Fruit fly (Drosophila melanogaster) whole organism, embryonic: ENCODE data around the gene CG31627.

Experiments used
- C15 ChIP-seq: fragments of 200-800 bp; sonication (Bioruptor generic); IDR thresholded peaks from 3 replicates; pipeline ENCODE4 v1.3.6; 2022; ENCODE audit warnings: missing biosample characterization, missing genetic modification characterization
- CG10959 ChIP-seq: fragments of 200-800 bp; sonication (Bioruptor generic); IDR thresholded peaks from 2 replicates; pipeline ENCODE4 v1.3.6; 2022; ENCODE audit warnings: missing biosample characterization, missing genetic modification characterization
- CG11398 ChIP-seq: fragments of 200-800 bp; sonication (Bioruptor generic); optimal IDR thresholded peaks from 2 replicates; lab custom pipeline; 2016; ENCODE audit warnings: missing biosample characterization, missing genetic modification characterization
- CG13296 ChIP-seq: fragments of 200-800 bp; sonication (Bioruptor generic); optimal IDR thresholded peaks from 3 replicates; lab custom pipeline; 2018; ENCODE audit warnings: missing biosample characterization, mild to moderate bottlenecking, missing genetic modification characterization
- CG13775 ChIP-seq: fragments of 200-800 bp; sonication (Bioruptor generic); optimal IDR thresholded peaks from 3 replicates; lab custom pipeline; 2017; ENCODE audit warnings: missing biosample characterization, mild to moderate bottlenecking, missing genetic modification characterization
- CG13894 ChIP-seq: fragments of 200-800 bp; sonication (Bioruptor generic); optimal IDR thresholded peaks from 3 replicates; lab custom pipeline; 2018; ENCODE audit warnings: missing biosample characterization, mild to moderate bottlenecking, missing genetic modification characterization, moderate library complexity
- CG14014 ChIP-seq: fragments of 200-800 bp; sonication (Bioruptor generic); IDR thresholded peaks from 2 replicates; pipeline ENCODE4 v1.3.6; 2022; ENCODE audit warnings: missing biosample characterization, missing genetic modification characterization
- CG14860 ChIP-seq: fragments of 200-800 bp; sonication (Bioruptor generic); IDR thresholded peaks from 3 replicates; pipeline ENCODE4 v1.3.6; 2022; ENCODE audit warnings: missing biosample characterization, missing genetic modification characterization; ENCODE audit not compliant: partially characterized antibody
- CG16815 ChIP-seq: fragments of 200-800 bp; sonication (Bioruptor generic); optimal IDR thresholded peaks from 3 replicates; lab custom pipeline; 2017; ENCODE audit warnings: missing biosample characterization, mild to moderate bottlenecking, missing genetic modification characterization
- CG16863 ChIP-seq: fragments of 200-800 bp; sonication (Bioruptor generic); optimal IDR thresholded peaks from 3 replicates; lab custom pipeline; 2016; ENCODE audit warnings: missing biosample characterization, missing genetic modification characterization
- CG17361 ChIP-seq: fragments of 200-800 bp; sonication (Bioruptor generic); IDR thresholded peaks from 3 replicates; pipeline ENCODE4 v1.3.6; 2022; ENCODE audit warnings: missing biosample characterization, missing genetic modification characterization
- CG2712 ChIP-seq: fragments of 200-800 bp; optimal IDR thresholded peaks from 3 replicates; lab custom pipeline; 2019; ENCODE audit warnings: missing biosample characterization, mild to moderate bottlenecking, missing genetic modification characterization, moderate library complexity
- CG4404 ChIP-seq: fragments of 200-800 bp; sonication (Bioruptor generic); IDR thresholded peaks from 2 replicates; pipeline ENCODE4 v1.3.6; 2022; ENCODE audit warnings: missing biosample characterization, missing genetic modification characterization
- CG4424 ChIP-seq: fragments of 200-800 bp; sonication (Bioruptor generic); optimal IDR thresholded peaks from 3 replicates; lab custom pipeline; 2016; ENCODE audit warnings: missing biosample characterization, missing genetic modification characterization
- CG8765 ChIP-seq: fragments of 200-800 bp; sonication (Bioruptor generic); IDR thresholded peaks from 2 replicates; pipeline ENCODE4 v1.3.6; 2022; ENCODE audit warnings: missing biosample characterization, missing genetic modification characterization
- CG9215 ChIP-seq: fragments of 200-800 bp; sonication (Bioruptor generic); IDR thresholded peaks from 2 replicates; pipeline ENCODE4 v1.3.6; 2022; ENCODE audit warnings: missing biosample characterization, missing genetic modification characterization
- CG9817 ChIP-seq: fragments of 200-800 bp; sonication (Bioruptor generic); optimal IDR thresholded peaks from 2 replicates; lab custom pipeline; 2018; ENCODE audit warnings: missing biosample characterization, mild to moderate bottlenecking, missing genetic modification characterization, moderate library complexity
- CG9932 ChIP-seq: fragments of 200-800 bp; sonication (Bioruptor generic); IDR thresholded peaks from 2 replicates; pipeline ENCODE4 v1.3.6; 2022; ENCODE audit warnings: missing biosample characterization, missing genetic modification characterization
- Dp ChIP-seq: fragments of 200-800 bp; sonication (Bioruptor generic); optimal IDR thresholded peaks from 2 replicates; lab custom pipeline; 2018; ENCODE audit warnings: missing biosample characterization, mild to moderate bottlenecking, missing genetic modification characterization, moderate library complexity
- ERR ChIP-seq: fragments of 200-800 bp; sonication (Bioruptor generic); optimal IDR thresholded peaks from 2 replicates; lab custom pipeline; 2016; ENCODE audit warnings: missing biosample characterization, missing genetic modification characterization
- Fer3 ChIP-seq: fragments of 200-800 bp; sonication (Bioruptor generic); optimal IDR thresholded peaks from 2 replicates; lab custom pipeline; 2018; ENCODE audit warnings: missing biosample characterization, mild to moderate bottlenecking, missing genetic modification characterization, moderate library complexity
- GATAe ChIP-seq: fragments of 200-800 bp; sonication (Bioruptor generic); conservative IDR thresholded peaks from 2 replicates; pipeline ENCODE4 v1.3.6; 2022; ENCODE audit warnings: missing biosample characterization, missing genetic modification characterization
- HLHmδ ChIP-seq: fragments of 200-800 bp; sonication (Bioruptor generic); optimal IDR thresholded peaks from 2 replicates; lab custom pipeline; 2018; ENCODE audit warnings: missing biosample characterization, mild to moderate bottlenecking, missing genetic modification characterization, moderate library complexity
- Meics ChIP-seq: fragments of 200-800 bp; sonication (Bioruptor generic); optimal IDR thresholded peaks from 2 replicates; lab custom pipeline; 2017; ENCODE audit warnings: missing biosample characterization, mild to moderate bottlenecking, missing genetic modification characterization
- Myb ChIP-seq: fragments of 200-800 bp; sonication (Bioruptor generic); optimal IDR thresholded peaks from 2 replicates; lab custom pipeline; 2016; ENCODE audit warnings: missing biosample characterization, missing genetic modification characterization
- Neu2 ChIP-seq: fragments of 200-800 bp; sonication (Bioruptor generic); optimal IDR thresholded peaks from 3 replicates; lab custom pipeline; 2016; ENCODE audit warnings: missing biosample characterization, missing genetic modification characterization, borderline replicate concordance
- Nf-YB ChIP-seq: fragments of 200-800 bp; sonication (Bioruptor generic); optimal IDR thresholded peaks from 3 replicates; lab custom pipeline; 2019; ENCODE audit warnings: missing biosample characterization, mild to moderate bottlenecking, missing genetic modification characterization, moderate library complexity
- Oaz ChIP-seq: fragments of 200-800 bp; sonication (Bioruptor generic); IDR thresholded peaks from 2 replicates; pipeline ENCODE4 v1.3.6; 2022; ENCODE audit warnings: missing biosample characterization, missing genetic modification characterization
- Oli ChIP-seq: fragments of 200-800 bp; sonication (Bioruptor generic); optimal IDR thresholded peaks from 2 replicates; lab custom pipeline; 2018; ENCODE audit warnings: missing biosample characterization, mild to moderate bottlenecking, missing genetic modification characterization, moderate library complexity
- Side ChIP-seq: fragments of 200-800 bp; sonication (Bioruptor generic); optimal IDR thresholded peaks from 2 replicates; lab custom pipeline; 2016; ENCODE audit warnings: missing biosample characterization, missing genetic modification characterization
- Taf1 ChIP-seq: fragments of 200-800 bp; sonication (Bioruptor generic); IDR thresholded peaks from 2 replicates; pipeline ENCODE4 v1.3.6; 2022; ENCODE audit warnings: missing biosample characterization, missing genetic modification characterization
- ab ChIP-seq: fragments of 200-800 bp; sonication (Bioruptor generic); optimal IDR thresholded peaks from 2 replicates; lab custom pipeline; 2016; ENCODE audit warnings: missing biosample characterization, missing genetic modification characterization
- bowl ChIP-seq: fragments of 200-800 bp; sonication (Bioruptor generic); IDR thresholded peaks from 2 replicates; pipeline ENCODE4 v1.3.6; 2022; ENCODE audit warnings: missing biosample characterization, missing genetic modification characterization
- br ChIP-seq: fragments of >200 bp; optimal IDR thresholded peaks from 2 replicates; lab custom pipeline; 2017
- corto ChIP-seq: fragments of 200-800 bp; sonication (Bioruptor generic); optimal IDR thresholded peaks from 2 replicates; lab custom pipeline; 2016; ENCODE audit warnings: missing biosample characterization, mild to moderate bottlenecking, missing genetic modification characterization, moderate library complexity
- cwo ChIP-seq: fragments of 200-800 bp; sonication (Bioruptor generic); optimal IDR thresholded peaks from 3 replicates; lab custom pipeline; 2017; ENCODE audit warnings: missing biosample characterization, missing genetic modification characterization, mild to moderate bottlenecking, moderate library complexity, missing genetic modification reagents
- dan ChIP-seq: fragments of 200-800 bp; sonication (Bioruptor generic); IDR thresholded peaks from 2 replicates; pipeline ENCODE4 v1.3.6; 2022; ENCODE audit warnings: missing biosample characterization, missing genetic modification characterization
- emc ChIP-seq: fragments of 200-800 bp; sonication (Bioruptor generic); optimal IDR thresholded peaks from 2 replicates; lab custom pipeline; 2016; ENCODE audit warnings: missing biosample characterization, missing genetic modification characterization
- gcm ChIP-seq: fragments of 200-800 bp; sonication (Bioruptor generic); optimal IDR thresholded peaks from 2 replicates; lab custom pipeline; 2019; ENCODE audit warnings: missing biosample characterization, mild to moderate bottlenecking, missing genetic modification characterization, moderate library complexity
- hkb ChIP-seq, 2 experiments: fragments of 200-800 bp in 1 of 2; fragments of >200 bp in 1 of 2; sonication (Bioruptor generic) in 1 of 2; IDR thresholded peaks in 1 of 2; optimal IDR thresholded peaks in 1 of 2; 2 replicates each; pipeline versions ENCODE4 v1.3.6 to Lab custom; 2017 to 2022; ENCODE audit warnings: missing biosample characterization in 1 of 2, missing genetic modification characterization in 1 of 2
- kay ChIP-seq: fragments of 200-800 bp; sonication (Bioruptor generic); optimal IDR thresholded peaks from 2 replicates; lab custom pipeline; 2016; ENCODE audit warnings: missing biosample characterization, missing genetic modification characterization
- ken ChIP-seq: fragments of 200-800 bp; sonication (Bioruptor generic); IDR thresholded peaks from 3 replicates; pipeline ENCODE4 v1.3.6; 2022; ENCODE audit warnings: missing biosample characterization, missing genetic modification characterization
- lmd ChIP-seq: fragments of 200-800 bp; sonication (Bioruptor generic); IDR thresholded peaks from 2 replicates; pipeline ENCODE4 v1.3.6; 2022; ENCODE audit warnings: missing biosample characterization, missing genetic modification characterization
- nerfin-1 ChIP-seq: fragments of 200-800 bp; sonication (Bioruptor generic); optimal IDR thresholded peaks from 3 replicates; lab custom pipeline; 2019; ENCODE audit warnings: missing biosample characterization, mild to moderate bottlenecking, missing genetic modification characterization, moderate library complexity
- pan ChIP-seq, 4 experiments: fragments of >200 bp in 3 of 4; fragments of 200-800 bp in 1 of 4; sonication (Bioruptor generic) in 1 of 4; optimal IDR thresholded peaks in 3 of 4; IDR thresholded peaks in 1 of 4; 2 replicates each; pipeline versions ENCODE4 v1.3.6 to Lab custom; 2017 to 2022; ENCODE audit warnings: missing biosample characterization in 2 of 4, missing genetic modification characterization in 2 of 4, mixed read lengths in 1 of 4
- pum ChIP-seq: fragments of 200-800 bp; sonication (Bioruptor generic); optimal IDR thresholded peaks from 2 replicates; lab custom pipeline; 2016; ENCODE audit warnings: missing biosample characterization, missing genetic modification characterization
- ro ChIP-seq: fragments of 200-800 bp; sonication (Bioruptor generic); IDR thresholded peaks from 2 replicates; pipeline ENCODE4 v1.3.6; 2022; ENCODE audit warnings: missing biosample characterization, missing genetic modification characterization
- seq ChIP-seq: fragments of 200-800 bp; sonication (Bioruptor generic); IDR thresholded peaks from 2 replicates; pipeline ENCODE4 v1.3.6; 2022; ENCODE audit warnings: missing biosample characterization, missing genetic modification characterization
- slbo ChIP-seq: fragments of 200-800 bp; sonication (Bioruptor generic); IDR thresholded peaks from 2 replicates; pipeline ENCODE4 v1.3.6; 2022; ENCODE audit warnings: missing biosample characterization, missing genetic modification characterization
- slou ChIP-seq: fragments of 200-800 bp; sonication (Bioruptor generic); optimal IDR thresholded peaks from 3 replicates; lab custom pipeline; 2016; ENCODE audit warnings: missing biosample characterization, missing genetic modification characterization
- vfl ChIP-seq: fragments of 200-800 bp; sonication (Bioruptor generic); optimal IDR thresholded peaks from 2 replicates; lab custom pipeline; 2016; ENCODE audit warnings: missing biosample characterization, missing genetic modification characterization
- zen2 ChIP-seq: fragments of 200-800 bp; sonication (Bioruptor generic); IDR thresholded peaks from 3 replicates; pipeline ENCODE4 v1.3.6; 2022; ENCODE audit warnings: missing biosample characterization, missing genetic modification characterization; ENCODE audit not compliant: partially characterized antibody

Gene CG31627

DNA sequence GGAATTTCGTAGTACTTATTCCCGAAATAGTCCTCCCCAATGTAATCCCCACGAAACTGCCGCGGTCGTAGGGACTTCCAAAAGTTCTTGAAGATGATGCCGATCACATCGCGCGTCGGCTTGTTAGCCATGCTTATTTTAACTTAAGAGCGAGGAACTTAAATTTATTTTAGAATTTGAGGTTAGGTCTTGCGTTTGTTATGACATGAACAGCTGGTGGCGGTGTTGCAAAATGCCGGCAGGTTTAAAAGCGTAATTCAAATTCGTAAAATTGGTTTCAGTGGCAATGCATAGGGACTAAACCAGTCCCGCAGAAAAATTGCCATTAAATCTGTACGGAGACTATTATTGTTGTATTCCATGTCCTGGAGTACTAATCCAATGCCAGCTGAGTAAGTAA lies 6.6 kb upstream of the CG31627 start (continued):
- TF ChIP-seq GATAe (GFP tag; lab: Robert Waterston, UW) (no peak), seq (GFP tag; lab: Robert Waterston, UW) (no peak), CG14014 (GFP tag; lab: Robert Waterston, UW) (no peak), CG16863 (GFP tag; lab: Kevin White, UChicago) (no peak), bowl (GFP tag; lab: Robert Waterston, UW) (no peak), Oli (tag; lab: Kevin White, UChicago) (no peak), CG11398 (GFP tag; lab: Kevin White, UChicago) (no peak), lmd (GFP tag; lab: Robert Waterston, UW) (no peak), Oaz (GFP tag; lab: Robert Waterston, UW) (no peak), HLHmδ (GFP tag; lab: Kevin White, UChicago) (no peak), br (lab: Kevin White, UChicago) (no peak), dan (GFP tag; lab: Robert Waterston, UW) (no peak), slou (GFP tag; lab: Kevin White, UChicago) (no peak), ab (GFP tag; lab: Kevin White, UChicago) (no peak), slbo (GFP tag; lab: Robert Waterston, UW) (no peak), CG4424 (GFP tag; lab: Kevin White, UChicago) (no peak), corto (no peak), CG9817 (tag; lab: Kevin White, UChicago) (no peak), C15 (no peak), hkb (optimal IDR thresholded peaks at IDR 0.05; lab: Kevin White, UChicago) (no peak), hkb (GFP tag; IDR thresholded peaks at IDR 0.05; lab: Robert Waterston, UW) (no peak), ro (no peak), ken (GFP tag; lab: Robert Waterston, UW) (no peak), Myb (GFP tag; lab: Kevin White, UChicago) (peak; percentile 87), nerfin-1 (tag; lab: Kevin White, UChicago) (no peak), kay (GFP tag; lab: Kevin White, UChicago) (no peak), Side (GFP tag; lab: Kevin White, UChicago) (no peak), Neu2 (GFP tag; lab: Kevin White, UChicago) (no peak), pan (optimal IDR thresholded peaks at IDR 0.05; lab: Kevin White, UChicago) (no peak), pan (GFP tag; optimal IDR thresholded peaks at IDR 0.05 in 1 of 2, IDR thresholded peaks at IDR 0.05 in 1 of 2) (no peak), vfl (GFP tag; lab: Kevin White, UChicago) (no peak), CG4404 (GFP tag; lab: Robert Waterston, UW) (no peak), emc (GFP tag; lab: Kevin White, UChicago) (no peak), CG17361 (GFP tag; lab: Robert Waterston, UW) (no peak), cwo (GFP tag; lab: Kevin White, UChicago) (no peak), Taf1 (GFP tag; lab: Robert Waterston, UW) (no peak), CG10959 (GFP tag; lab: Robert Waterston, UW) (no peak), zen2 (GFP tag; lab: Robert Waterston, UW) (no peak), Dp (GFP tag; lab: Kevin White, UChicago) (peak; percentile 86), CG9932 (GFP tag; lab: Robert Waterston, UW) (0 out of 2 replicates have a peak, but pooled peaks have one; percentile 8), Meics (no peak), CG13894 (tag; lab: Kevin White, UChicago) (no peak), gcm (GFP tag; lab: Kevin White, UChicago) (no peak), Nf-YB (no peak), ERR (GFP tag; lab: Kevin White, UChicago) (no peak), Fer3 (tag; lab: Kevin White, UChicago) (no peak), CG9215 (no peak), CG2712 (tag; lab: Kevin White, UChicago) (no peak), CG8765 (no peak), CG13775 (no peak), CG16815 (GFP tag; lab: Kevin White, UChicago) (no peak), CG14860 (no peak), CG13296 (GFP tag; lab: Kevin White, UChicago) (no peak), pum (no peak)
